Fruit fly (Drosophila melanogaster) whole organism, adult: ENCODE measurements around the gene Vps16A.
A peak's percentile ranks its signal among the peaks of the same experiment; 100 is the strongest.

ENCODE experiments used
- CG11617 ChIP-seq: fragments of 200-800 bp; sonication (Bioruptor generic); optimal IDR thresholded peaks from 2 replicates; lab custom pipeline; 2017; ENCODE audit warnings: mild to moderate bottlenecking, missing biosample characterization, missing genetic modification reagents, missing genetic modification characterization
- CG12768 ChIP-seq: fragments of 200-800 bp; sonication (Bioruptor generic); optimal IDR thresholded peaks from 2 replicates; lab custom pipeline; 2017; ENCODE audit warnings: missing biosample characterization, missing genetic modification characterization, mild to moderate bottlenecking, moderate library complexity, missing genetic modification reagents
- CG14711 ChIP-seq: fragments of 200-800 bp; sonication (Bioruptor generic); optimal IDR thresholded peaks from 2 replicates; lab custom pipeline; 2018; ENCODE audit warnings: missing biosample characterization, mild to moderate bottlenecking, missing genetic modification characterization, moderate library complexity
- CG1620 ChIP-seq: fragments of 200-800 bp; sonication (Bioruptor generic); optimal IDR thresholded peaks from 2 replicates; lab custom pipeline; 2016; ENCODE audit warnings: missing biosample characterization, missing genetic modification characterization
- CG33017 ChIP-seq: fragments of 200-800 bp; sonication (Bioruptor generic); optimal IDR thresholded peaks from 2 replicates; lab custom pipeline; 2018; ENCODE audit warnings: missing biosample characterization, mild to moderate bottlenecking, missing genetic modification characterization, moderate library complexity
- CG5204 ChIP-seq: fragments of 200-800 bp; sonication (Bioruptor generic); optimal IDR thresholded peaks from 2 replicates; lab custom pipeline; 2016; ENCODE audit warnings: missing biosample characterization, missing genetic modification characterization
- CG7045 ChIP-seq: fragments of 200-800 bp; sonication (Bioruptor generic); optimal IDR thresholded peaks from 2 replicates; lab custom pipeline; 2017; ENCODE audit warnings: missing biosample characterization, mild to moderate bottlenecking, missing genetic modification characterization
- CG7101 ChIP-seq: fragments of 200-800 bp; sonication (Bioruptor generic); optimal IDR thresholded peaks from 2 replicates; lab custom pipeline; 2018; ENCODE audit warnings: missing biosample characterization, mild to moderate bottlenecking, missing genetic modification characterization, moderate library complexity
- Clk ChIP-seq: fragments of 200-800 bp; sonication (Bioruptor generic); optimal IDR thresholded peaks from 2 replicates; lab custom pipeline; 2017; ENCODE audit warnings: missing biosample characterization, missing genetic modification characterization
- Crg-1 ChIP-seq: fragments of 200-800 bp; sonication (Bioruptor generic); optimal IDR thresholded peaks from 2 replicates; lab custom pipeline; 2016; ENCODE audit warnings: missing biosample characterization, missing genetic modification characterization
- Hr96 ChIP-seq: fragments of 200-800 bp; sonication (Bioruptor generic); optimal IDR thresholded peaks from 2 replicates; lab custom pipeline; 2016; ENCODE audit warnings: missing biosample characterization, missing genetic modification characterization
- Mnt ChIP-seq: fragments of 200-800 bp; sonication (Bioruptor generic); optimal IDR thresholded peaks from 2 replicates; lab custom pipeline; 2016; ENCODE audit warnings: missing biosample characterization, mild to moderate bottlenecking, missing genetic modification characterization
- bab1 ChIP-seq: fragments of 200-800 bp; sonication (Bioruptor generic); optimal IDR thresholded peaks from 3 replicates; lab custom pipeline; 2019; ENCODE audit warnings: missing biosample characterization, mild to moderate bottlenecking, missing genetic modification characterization, moderate library complexity
- cic ChIP-seq: fragments of 200-800 bp; sonication (Bioruptor generic); optimal IDR thresholded peaks from 2 replicates; lab custom pipeline; 2017; ENCODE audit warnings: missing biosample characterization, mild to moderate bottlenecking, missing genetic modification characterization, moderate library complexity
- cnc ChIP-seq, 2 experiments: fragments of >200 bp; optimal IDR thresholded peaks; 2 replicates each; lab custom pipeline; 2017
- kay ChIP-seq: fragments of 200-800 bp; sonication (Bioruptor generic); peaks from one replicate; lab custom pipeline; 2016; ENCODE audit warnings: missing biosample characterization, missing genetic modification characterization, borderline replicate concordance
- ovo ChIP-seq: fragments of 200-800 bp; sonication (Bioruptor generic); optimal IDR thresholded peaks from 2 replicates; lab custom pipeline; 2016; ENCODE audit warnings: missing biosample characterization, missing genetic modification characterization
- pad ChIP-seq: fragments of 200-800 bp; sonication (Bioruptor generic); optimal IDR thresholded peaks from 3 replicates; lab custom pipeline; 2017; ENCODE audit warnings: missing biosample characterization, missing genetic modification characterization, mild to moderate bottlenecking, moderate library complexity, missing genetic modification reagents
- tj ChIP-seq: fragments of 200-800 bp; sonication (Bioruptor generic); optimal IDR thresholded peaks from 3 replicates; lab custom pipeline; 2017; ENCODE audit warnings: missing biosample characterization, mild to moderate bottlenecking, missing genetic modification characterization, moderate library complexity
- toe ChIP-seq: fragments of 200-800 bp; sonication (Bioruptor generic); optimal IDR thresholded peaks from 2 replicates; lab custom pipeline; 2016; ENCODE audit warnings: missing biosample characterization, missing genetic modification characterization

Vps16A gene

DNA sequence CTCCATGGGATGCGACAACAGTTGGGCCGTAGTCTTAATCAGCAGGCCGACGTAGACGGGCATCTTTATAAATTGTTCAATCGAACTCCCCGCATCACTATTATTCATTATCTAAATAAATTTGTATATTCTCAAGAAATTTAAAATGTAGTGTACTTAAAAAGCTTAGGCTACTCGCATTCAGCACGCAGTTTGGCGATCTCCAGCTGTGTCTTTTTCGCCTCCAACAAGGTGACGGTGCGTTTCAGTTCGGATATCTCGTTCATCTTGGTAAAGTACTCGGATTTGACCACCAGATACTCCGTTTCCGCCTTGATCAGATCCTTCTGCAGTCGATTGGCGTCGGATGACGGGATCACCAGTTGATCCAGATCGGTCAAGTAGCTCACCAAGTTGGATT, 9.2 kb upstream of the Vps16A start, which contains the start of gene CG16736:
Gene CG16736 (minus strand): TSS at position 101 of the 400 bp plus-strand sequence.
- no peak for TF ChIP-seq toe (GFP tag; lab: Kevin White, UChicago)

DNA sequence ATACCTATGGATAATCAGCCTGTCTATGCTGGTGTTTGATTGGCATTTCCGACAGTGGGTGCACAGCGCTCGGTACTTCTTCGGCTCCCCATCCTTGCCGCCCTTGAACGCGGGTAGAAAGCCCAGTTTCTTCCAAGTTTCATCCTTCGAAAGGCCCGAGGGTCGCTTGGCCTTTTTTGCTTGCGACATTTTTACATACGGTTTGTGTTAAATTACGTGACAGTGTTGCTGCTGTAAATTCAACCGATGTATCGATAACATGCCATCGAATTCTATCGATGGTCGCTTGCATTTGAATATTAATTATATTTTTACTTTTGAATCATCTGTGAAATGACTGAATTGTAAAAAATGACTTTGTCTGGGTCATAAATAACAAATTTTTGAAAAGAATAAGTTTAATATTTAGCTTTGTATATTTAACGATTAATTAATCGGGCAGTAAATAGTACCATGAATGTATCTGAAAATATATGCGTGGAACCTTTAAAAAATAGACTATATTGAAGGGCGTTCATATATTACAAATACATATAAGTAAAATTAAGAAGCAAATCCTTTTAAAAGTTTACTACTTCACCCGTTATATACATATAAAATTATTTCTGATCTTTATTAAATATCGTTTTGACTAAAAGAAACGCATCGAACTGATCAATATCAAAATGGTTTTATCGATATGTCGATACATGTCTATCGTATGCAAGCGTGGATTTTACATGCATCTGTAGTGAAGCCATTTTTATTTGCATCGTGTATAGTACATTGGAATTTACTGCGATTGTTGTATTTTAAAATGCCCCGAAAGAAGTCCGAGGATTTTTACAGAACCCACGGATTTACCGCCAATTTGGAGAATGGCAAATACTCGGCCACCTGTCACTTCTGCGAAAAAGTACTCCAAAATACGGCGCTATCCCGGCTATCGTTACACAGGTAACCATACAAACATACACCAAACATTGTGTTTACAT, 8.3 kb upstream of the Vps16A start, which contains the start of the genes Ibf2 and Ibf1:
Gene Ibf2 (minus strand): TSS at position 250 of the 974 bp plus-strand sequence.
Gene Ibf1 (plus strand): TSS at position 713 of the 974 bp plus-strand sequence.
- no peak for TF ChIP-seq CG1620 (GFP tag; lab: Kevin White, UChicago)

DNA sequence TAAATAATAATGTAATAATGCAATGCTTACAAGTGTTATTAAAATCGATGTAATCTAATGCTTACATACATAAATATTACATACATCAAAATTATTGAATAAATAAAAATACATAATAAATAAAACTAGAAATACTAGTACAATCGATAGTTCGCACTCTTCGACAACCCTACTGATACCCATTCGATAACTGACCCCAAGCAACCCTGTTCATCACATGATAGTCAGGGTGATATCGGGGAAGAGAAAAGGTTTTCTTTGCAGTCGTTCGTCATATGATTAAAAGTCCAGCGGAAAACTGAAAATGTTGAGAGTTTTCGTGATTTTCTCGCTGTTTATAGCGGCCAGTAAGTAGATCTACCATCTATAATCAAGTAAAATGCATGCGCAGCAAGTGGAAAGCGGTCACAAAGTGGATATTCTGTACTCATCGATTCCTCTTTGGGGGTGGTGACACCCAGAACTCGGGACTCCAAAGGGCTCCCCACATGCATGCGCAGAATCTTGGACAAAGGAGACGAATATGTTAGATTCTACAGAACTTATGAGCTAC, 6.3 kb upstream of the Vps16A start, which contains the start of gene ATP6AP2:
Gene ATP6AP2 (plus strand): TSS at position 218 of the 553 bp plus-strand sequence.
- peak; percentile 46 for TF ChIP-seq toe (GFP tag; lab: Kevin White, UChicago)
- TF ChIP-seq cic: peak; percentile 33
- TF ChIP-seq CG1620 (GFP tag; lab: Kevin White, UChicago): peak; percentile 62
- TF ChIP-seq CG7101 (tag; lab: Kevin White, UChicago): peak; percentile 72
- TF ChIP-seq cnc (optimal IDR thresholded peaks at IDR 0.05; lab: Kevin White, UChicago): no peak
- no peak for TF ChIP-seq CG5204 (GFP tag; lab: Kevin White, UChicago)
- peak; percentile 84 for TF ChIP-seq Mnt (GFP tag; lab: Kevin White, UChicago)
- peak; percentile 67 for TF ChIP-seq Crg-1 (GFP tag; lab: Kevin White, UChicago)
- TF ChIP-seq bab1: peak; percentile 88
- peak; percentile 53 for TF ChIP-seq CG11617
- peak; percentile 97 for TF ChIP-seq CG14711 (tag; lab: Kevin White, UChicago)
- no peak for TF ChIP-seq Clk (GFP tag; lab: Kevin White, UChicago)
- TF ChIP-seq ovo: no peak
- peak; percentile 41 for TF ChIP-seq CG7045 (GFP tag; lab: Kevin White, UChicago)
- TF ChIP-seq CG33017 (tag; lab: Kevin White, UChicago): peak; percentile 58
- peak; percentile 48 for TF ChIP-seq CG12768 (GFP tag; lab: Kevin White, UChicago)
- no peak for TF ChIP-seq kay (GFP tag; lab: Kevin White, UChicago)
- TF ChIP-seq Hr96 (GFP tag; lab: Kevin White, UChicago): no peak
- TF ChIP-seq pad: peak; percentile 35
- peak; percentile 33 for TF ChIP-seq tj

DNA sequence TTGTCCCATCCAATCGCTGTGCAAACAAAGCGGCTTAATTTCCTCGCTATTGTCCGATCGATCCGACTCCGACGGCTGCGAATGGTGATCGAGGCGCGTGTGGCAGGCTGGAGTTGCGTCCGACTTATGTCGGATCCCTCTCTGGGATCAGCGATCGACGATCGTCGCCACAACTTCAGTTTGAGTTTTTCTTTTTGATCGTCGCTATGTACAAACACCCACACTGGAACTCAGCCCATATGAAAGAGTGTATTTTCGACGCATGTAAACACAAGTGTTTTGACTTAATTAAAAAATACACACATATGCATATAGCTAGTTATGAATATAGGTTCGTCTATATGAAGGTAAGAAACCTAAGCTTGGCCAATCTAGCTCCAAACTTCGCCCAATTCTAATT, 2.8 kb upstream of the Vps16A start, which contains the start of gene sage:
Gene sage (minus strand): TSS at position 101 of the 400 bp plus-strand sequence.
- TF ChIP-seq pad (no peak), CG7101 (tag; lab: Kevin White, UChicago) (no peak), bab1 (no peak)

DNA sequence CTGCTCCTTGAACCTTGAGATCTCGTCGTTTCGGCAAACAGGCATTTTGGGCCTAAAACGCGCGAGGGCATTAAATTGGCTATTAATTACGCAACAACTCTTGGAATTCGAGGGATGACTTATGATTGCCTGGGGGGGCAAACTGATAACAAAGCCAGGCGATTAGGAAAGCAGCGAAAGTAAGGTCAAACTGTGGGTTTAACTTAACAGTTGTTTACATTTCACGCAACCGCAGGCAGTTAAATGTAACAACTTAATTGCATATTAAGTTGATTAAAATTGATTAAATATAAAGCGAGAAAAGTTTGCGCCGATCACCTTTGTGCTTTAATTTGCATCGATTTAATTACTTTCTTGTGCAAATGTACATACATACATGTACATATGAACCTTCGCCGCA, 20.9 kb downstream of the Vps16A start:
- TF ChIP-seq CG14711 (tag; lab: Kevin White, UChicago) (no peak), CG1620 (GFP tag; lab: Kevin White, UChicago) (no peak), Clk (GFP tag; lab: Kevin White, UChicago) (no peak), cic (no peak), CG5204 (GFP tag; lab: Kevin White, UChicago) (no peak), CG33017 (tag; lab: Kevin White, UChicago) (no peak), toe (GFP tag; lab: Kevin White, UChicago) (no peak), CG7101 (tag; lab: Kevin White, UChicago) (no peak), bab1 (no peak), CG7045 (GFP tag; lab: Kevin White, UChicago) (no peak), pad (no peak), Hr96 (GFP tag; lab: Kevin White, UChicago) (no peak)

DNA sequence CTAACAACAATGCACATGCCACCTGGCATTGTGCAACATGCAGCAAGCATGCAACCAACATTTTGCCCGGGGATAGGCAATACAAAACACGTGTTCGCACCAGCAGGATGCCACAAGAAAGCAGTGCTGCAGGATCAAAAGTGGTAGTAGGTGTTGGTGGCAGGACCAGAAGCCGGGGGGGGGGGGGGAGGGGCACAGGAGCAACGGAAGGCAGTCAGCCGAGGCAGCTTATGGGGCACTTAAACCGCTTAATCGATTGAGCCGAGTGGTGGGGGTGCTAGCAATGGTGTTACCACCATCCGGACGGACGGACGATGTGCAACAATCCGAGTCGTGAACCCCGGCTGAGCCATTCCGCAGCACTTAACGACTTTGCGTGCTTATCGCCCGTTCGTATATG, 30.3 kb downstream of the Vps16A start:
- TF ChIP-seq cic: no peak
